Worm (Caenorhabditis elegans) whole organism, late embryonic: ENCODE measurements around the gene Y73B6BL.288.

Source experiments
- ama-1 ChIP-seq: fragments of 150-350 bp; optimal IDR thresholded peaks from 2 replicates; lab custom pipeline; 2014
- dmd-4 ChIP-seq: sonication (generic microtip); optimal IDR thresholded peaks from 2 replicates; lab custom pipeline; 2016; ENCODE audit warnings: borderline replicate concordance, missing genetic modification characterization, missing compliant biosample characterization
- madf-2 ChIP-seq: sonication (generic microtip); optimal IDR thresholded peaks from 2 replicates; lab custom pipeline; 2017; ENCODE audit warnings: missing genetic modification characterization, missing compliant biosample characterization
- pha-4 ChIP-seq: fragments of 150-350 bp; optimal IDR thresholded peaks from 2 replicates; lab custom pipeline; 2018; ENCODE audit warnings: missing biosample characterization, missing genetic modification reagents, missing genetic modification characterization
- sox-4 ChIP-seq: sonication (generic microtip); optimal IDR thresholded peaks from 2 replicates; lab custom pipeline; 2017; ENCODE audit warnings: mild to moderate bottlenecking, missing genetic modification characterization, inconsistent platforms, missing compliant biosample characterization

DNA sequence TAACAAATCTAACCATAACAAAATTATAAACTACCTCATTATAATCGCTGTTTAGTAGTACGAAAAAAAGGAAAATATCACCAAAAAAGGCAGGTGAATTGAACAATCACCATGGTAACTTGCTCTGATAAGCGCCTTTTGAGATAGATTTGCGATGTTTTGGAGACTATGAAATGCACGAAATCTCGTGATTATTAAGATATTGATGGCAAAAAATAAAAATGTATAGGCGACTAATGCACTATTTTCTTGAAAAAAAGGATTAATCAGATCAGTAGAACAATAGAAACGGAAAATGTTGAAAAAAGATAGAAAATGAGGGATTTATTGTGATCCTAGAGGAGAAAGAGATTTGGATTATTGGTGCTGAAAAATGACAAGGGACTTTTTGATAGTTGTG, 46.2 kb upstream of the Y73B6BL.288 start:
- TF ChIP-seq sox-4 (tag; lab: Kevin White, UChicago) (no peak), pha-4 (no peak), ama-1 (lab: Kevin White, UChicago) (no peak), dmd-4 (tag; lab: Kevin White, UChicago) (no peak), madf-2 (tag; lab: Kevin White, UChicago) (no peak)
